Fruit fly (Drosophila melanogaster) whole organism, embryonic: ENCODE measurements around the gene CG13631.

ENCODE experiments used
- Ada2b ChIP-seq: fragments of 200-800 bp; sonication (Bioruptor generic); IDR thresholded peaks from 2 replicates; pipeline ENCODE4 v1.3.6; 2022; ENCODE audit warnings: missing biosample characterization, missing genetic modification characterization
- CG11723 ChIP-seq: fragments of 200-800 bp; sonication (Bioruptor generic); optimal IDR thresholded peaks from 2 replicates; lab custom pipeline; 2017; ENCODE audit warnings: missing biosample characterization, mild to moderate bottlenecking, missing genetic modification characterization
- CG12744 ChIP-seq: fragments of 200-800 bp; sonication (Bioruptor generic); optimal IDR thresholded peaks from 2 replicates; lab custom pipeline; 2016; ENCODE audit warnings: missing biosample characterization, missing genetic modification characterization
- CG14860 ChIP-seq: fragments of 200-800 bp; sonication (Bioruptor generic); IDR thresholded peaks from 3 replicates; pipeline ENCODE4 v1.3.6; 2022; ENCODE audit warnings: missing biosample characterization, missing genetic modification characterization; ENCODE audit not compliant: partially characterized antibody
- CG15696 ChIP-seq: fragments of 200-800 bp; sonication (Bioruptor generic); optimal IDR thresholded peaks from 2 replicates; lab custom pipeline; 2019; ENCODE audit warnings: missing biosample characterization, mild to moderate bottlenecking, missing genetic modification characterization, moderate library complexity
- CG1792 ChIP-seq: fragments of 200-800 bp; sonication (Bioruptor generic); optimal IDR thresholded peaks from 2 replicates; lab custom pipeline; 2016; ENCODE audit warnings: missing biosample characterization, missing genetic modification characterization
- CG1832 ChIP-seq: fragments of 200-800 bp; sonication (Bioruptor generic); optimal IDR thresholded peaks from 2 replicates; lab custom pipeline; 2017; ENCODE audit warnings: missing biosample characterization, mild to moderate bottlenecking, missing genetic modification characterization, inconsistent platforms
- CG31365 ChIP-seq: fragments of 200-800 bp; sonication (Bioruptor generic); optimal IDR thresholded peaks from 2 replicates; lab custom pipeline; 2018; ENCODE audit warnings: missing biosample characterization, mild to moderate bottlenecking, missing genetic modification characterization
- CG31388 ChIP-seq: fragments of 200-800 bp; sonication (Bioruptor generic); optimal IDR thresholded peaks from 2 replicates; lab custom pipeline; 2016; ENCODE audit warnings: missing biosample characterization, missing genetic modification characterization
- CG43689 ChIP-seq: fragments of 200-800 bp; sonication (Bioruptor generic); IDR thresholded peaks from 2 replicates; pipeline ENCODE4 v1.3.6; 2022; ENCODE audit warnings: missing biosample characterization, missing genetic modification characterization
- CG4617 ChIP-seq: fragments of 200-800 bp; sonication (Bioruptor generic); optimal IDR thresholded peaks from 3 replicates; lab custom pipeline; 2016; ENCODE audit warnings: missing biosample characterization, missing genetic modification characterization, borderline replicate concordance
- CG5953 ChIP-seq: fragments of 200-800 bp; sonication (Bioruptor generic); IDR thresholded peaks from 2 replicates; pipeline ENCODE4 v1.3.6; 2022; ENCODE audit warnings: missing biosample characterization, missing genetic modification characterization
- CG6854 ChIP-seq: fragments of 200-800 bp; sonication (Bioruptor generic); optimal IDR thresholded peaks from 3 replicates; lab custom pipeline; 2017; ENCODE audit warnings: missing biosample characterization, mild to moderate bottlenecking, missing genetic modification characterization
- CG7987 ChIP-seq: fragments of 200-800 bp; sonication (Bioruptor generic); optimal IDR thresholded peaks from 2 replicates; lab custom pipeline; 2018; ENCODE audit warnings: missing biosample characterization, mild to moderate bottlenecking, missing genetic modification characterization, moderate library complexity
- Camta ChIP-seq: fragments of 200-800 bp; sonication (Bioruptor generic); optimal IDR thresholded peaks from 2 replicates; lab custom pipeline; 2016; ENCODE audit warnings: missing biosample characterization, missing genetic modification characterization
- Chrac-16 ChIP-seq: fragments of 200-800 bp; sonication (Bioruptor generic); optimal IDR thresholded peaks from 3 replicates; lab custom pipeline; 2016; ENCODE audit warnings: missing biosample characterization, missing genetic modification characterization
- D19B ChIP-seq: fragments of 200-800 bp; sonication (Bioruptor generic); optimal IDR thresholded peaks from 2 replicates; lab custom pipeline; 2017; ENCODE audit warnings: missing biosample characterization, mild to moderate bottlenecking, missing genetic modification characterization
- Deaf1 ChIP-seq: fragments of 200-800 bp; optimal IDR thresholded peaks from 3 replicates; lab custom pipeline; 2019; ENCODE audit warnings: missing biosample characterization, mild to moderate bottlenecking, missing genetic modification characterization, moderate library complexity
- Ets65A ChIP-seq: fragments of 200-800 bp; sonication (Bioruptor generic); peaks from one replicate; lab custom pipeline; 2016; ENCODE audit warnings: missing biosample characterization, missing genetic modification characterization
- Gug ChIP-seq: fragments of 200-800 bp; sonication (Bioruptor generic); IDR thresholded peaks from 4 replicates; pipeline ENCODE4 v1.3.6; 2022; ENCODE audit warnings: missing biosample characterization, missing genetic modification characterization
- HLH54F ChIP-seq: fragments of 200-800 bp; sonication (Bioruptor generic); optimal IDR thresholded peaks from 3 replicates; lab custom pipeline; 2016; ENCODE audit warnings: missing biosample characterization, missing genetic modification characterization
- Hr3 ChIP-seq: fragments of 200-800 bp; sonication (Bioruptor generic); optimal IDR thresholded peaks from 3 replicates; lab custom pipeline; 2016; ENCODE audit warnings: missing biosample characterization, missing genetic modification characterization
- Meics ChIP-seq: fragments of 200-800 bp; sonication (Bioruptor generic); optimal IDR thresholded peaks from 2 replicates; lab custom pipeline; 2017; ENCODE audit warnings: missing biosample characterization, mild to moderate bottlenecking, missing genetic modification characterization
- Ssrp ChIP-seq: fragments of 200-800 bp; sonication (Bioruptor generic); optimal IDR thresholded peaks from 2 replicates; lab custom pipeline; 2018; ENCODE audit warnings: missing biosample characterization, mild to moderate bottlenecking, missing genetic modification characterization, moderate library complexity
- Xrp1 ChIP-seq: fragments of 200-800 bp; sonication (Bioruptor generic); IDR thresholded peaks from 2 replicates; pipeline ENCODE4 v1.3.6; 2022; ENCODE audit warnings: missing biosample characterization, missing genetic modification characterization
- al ChIP-seq: fragments of 200-800 bp; sonication (Bioruptor generic); IDR thresholded peaks from 2 replicates; pipeline ENCODE4 v1.3.6; 2022; ENCODE audit warnings: missing biosample characterization, missing genetic modification characterization
- bbx ChIP-seq: fragments of 200-800 bp; sonication (Bioruptor generic); IDR thresholded peaks from 2 replicates; pipeline ENCODE4 v1.3.6; 2022; ENCODE audit warnings: missing biosample characterization, missing genetic modification characterization; ENCODE audit not compliant: partially characterized antibody
- bcd ChIP-seq: fragments of 200-800 bp; sonication (Bioruptor generic); optimal IDR thresholded peaks from 2 replicates; lab custom pipeline; 2017; ENCODE audit warnings: missing biosample characterization, mild to moderate bottlenecking, missing genetic modification characterization
- bsh ChIP-seq, 2 experiments: fragments of 200-800 bp; sonication (Bioruptor generic); optimal IDR thresholded peaks; 2 replicates each; lab custom pipeline; 2017 to 2018; ENCODE audit warnings: mild to moderate bottlenecking in 2 of 2, missing biosample characterization in 2 of 2, missing genetic modification characterization in 2 of 2, moderate library complexity in 1 of 2
- chinmo ChIP-seq: fragments of 200-800 bp; sonication (Bioruptor generic); IDR thresholded peaks from 4 replicates; pipeline ENCODE4 v1.3.6; 2022; ENCODE audit warnings: missing biosample characterization, missing genetic modification characterization; ENCODE audit not compliant: partially characterized antibody
- dati ChIP-seq: fragments of 200-800 bp; sonication (Bioruptor generic); IDR thresholded peaks from 2 replicates; pipeline ENCODE4 v1.3.6; 2022; ENCODE audit warnings: missing biosample characterization, missing genetic modification characterization
- dmrt11E ChIP-seq: fragments of 200-800 bp; sonication (Bioruptor generic); optimal IDR thresholded peaks from 3 replicates; lab custom pipeline; 2018; ENCODE audit warnings: missing biosample characterization, mild to moderate bottlenecking, missing genetic modification characterization, moderate library complexity
- dpn ChIP-seq, 2 experiments: fragments of 200-800 bp; sonication (Bioruptor generic); optimal IDR thresholded peaks; 3 replicates each; lab custom pipeline; 2016; ENCODE audit warnings: missing biosample characterization in 2 of 2, missing genetic modification characterization in 2 of 2
- emc ChIP-seq: fragments of 200-800 bp; sonication (Bioruptor generic); optimal IDR thresholded peaks from 2 replicates; lab custom pipeline; 2016; ENCODE audit warnings: missing biosample characterization, missing genetic modification characterization
- eyg ChIP-seq: fragments of 200-800 bp; sonication (Bioruptor generic); optimal IDR thresholded peaks from 3 replicates; lab custom pipeline; 2016; ENCODE audit warnings: missing biosample characterization, missing genetic modification characterization
- gfzf ChIP-seq: fragments of 200-800 bp; sonication (Bioruptor generic); optimal IDR thresholded peaks from 2 replicates; lab custom pipeline; 2016; ENCODE audit warnings: missing biosample characterization, mild to moderate bottlenecking, missing genetic modification characterization, moderate library complexity
- gro ChIP-seq: fragments of 200-800 bp; sonication (Bioruptor generic); optimal IDR thresholded peaks from 2 replicates; lab custom pipeline; 2016; ENCODE audit warnings: missing biosample characterization, missing genetic modification characterization
- gt ChIP-seq: fragments of 200-800 bp; sonication (Bioruptor generic); IDR thresholded peaks from 2 replicates; pipeline ENCODE4 v1.3.6; 2022; ENCODE audit warnings: missing biosample characterization, missing genetic modification characterization
- hkb ChIP-seq, 2 experiments: fragments of 200-800 bp in 1 of 2; fragments of >200 bp in 1 of 2; sonication (Bioruptor generic) in 1 of 2; IDR thresholded peaks in 1 of 2; optimal IDR thresholded peaks in 1 of 2; 2 replicates each; pipeline versions ENCODE4 v1.3.6 to Lab custom; 2017 to 2022; ENCODE audit warnings: missing biosample characterization in 1 of 2, missing genetic modification characterization in 1 of 2
- knrl ChIP-seq: fragments of 200-800 bp; sonication (Bioruptor generic); IDR thresholded peaks from 3 replicates; pipeline ENCODE4 v1.3.6; 2022; ENCODE audit warnings: missing biosample characterization, missing genetic modification characterization; ENCODE audit not compliant: partially characterized antibody
- lab ChIP-seq: fragments of 200-800 bp; sonication (Bioruptor generic); optimal IDR thresholded peaks from 3 replicates; lab custom pipeline; 2017; ENCODE audit warnings: missing biosample characterization, missing genetic modification characterization, mild to moderate bottlenecking, moderate library complexity, missing genetic modification reagents
- lola ChIP-seq, 3 experiments: fragments of >200 bp in 2 of 3; fragments of 200-800 bp in 1 of 3; sonication (Bioruptor generic) in 1 of 3; optimal IDR thresholded peaks; 2 replicates each; lab custom pipeline; 2017 to 2019; ENCODE audit warnings: missing biosample characterization in 3 of 3, missing genetic modification characterization in 3 of 3, mild to moderate bottlenecking in 1 of 3, moderate library complexity in 1 of 3
- mam ChIP-seq: fragments of 200-800 bp; sonication (Bioruptor generic); optimal IDR thresholded peaks from 3 replicates; lab custom pipeline; 2016; ENCODE audit warnings: missing biosample characterization, missing genetic modification characterization
- nau ChIP-seq: fragments of 200-800 bp; sonication (Bioruptor generic); optimal IDR thresholded peaks from 3 replicates; lab custom pipeline; 2017; ENCODE audit warnings: missing biosample characterization, mild to moderate bottlenecking, missing genetic modification characterization, missing genetic modification reagents
- peb ChIP-seq: fragments of 200-800 bp; sonication (Bioruptor generic); IDR thresholded peaks from 2 replicates; pipeline ENCODE4 v1.3.6; 2022; ENCODE audit warnings: missing biosample characterization, missing genetic modification characterization
- sug ChIP-seq: fragments of 200-800 bp; optimal IDR thresholded peaks from 2 replicates; lab custom pipeline; 2019; ENCODE audit warnings: missing biosample characterization, mild to moderate bottlenecking, missing genetic modification characterization, moderate library complexity
- ttk ChIP-seq: fragments of 200-800 bp; sonication (Bioruptor generic); IDR thresholded peaks from 2 replicates; pipeline ENCODE4 v2.1.2; 2022; ENCODE audit warnings: missing biosample characterization, missing genetic modification characterization
- wor ChIP-seq: fragments of 200-800 bp; sonication (Bioruptor generic); IDR thresholded peaks from 2 replicates; pipeline ENCODE4 v1.3.6; 2022; ENCODE audit warnings: missing biosample characterization, missing genetic modification characterization

Gene CG13631

dm6 chr3R:24810844-24811625 lies 41.9 kb downstream of the CG13631 start (continued):
- TF ChIP-seq hkb (optimal IDR thresholded peaks at IDR 0.05; lab: Kevin White, UChicago) (no peak), hkb (GFP tag; IDR thresholded peaks at IDR 0.05; lab: Robert Waterston, UW) (peak; percentile 92), CG4617 (GFP tag; lab: Kevin White, UChicago) (peak; percentile 36), CG1832 (GFP tag; lab: Kevin White, UChicago) (no peak), bbx (GFP tag; lab: Robert Waterston, UW) (no peak), mam (GFP tag; lab: Kevin White, UChicago) (peak; percentile 90), Xrp1 (peak; percentile 90), CG7987 (GFP tag; lab: Kevin White, UChicago) (peak; percentile 82), Camta (peak; percentile 78), eyg (GFP tag; lab: Kevin White, UChicago) (peak; percentile 64), sug (tag; lab: Kevin White, UChicago) (peak; percentile 76), gro (GFP tag; lab: Kevin White, UChicago) (peak; percentile 91), ttk (GFP tag; lab: Robert Waterston, UW) (peak; percentile 77), Chrac-16 (GFP tag; lab: Kevin White, UChicago) (peak; percentile 78), D19B (GFP tag; lab: Kevin White, UChicago) (peak; percentile 73), nau (GFP tag; lab: Kevin White, UChicago) (peak; percentile 76), peb (GFP tag; lab: Robert Waterston, UW) (peak; percentile 75), emc (peak; percentile 83), Hr3 (peak; percentile 87), gfzf (no peak), CG11723 (GFP tag; lab: Kevin White, UChicago) (peak; percentile 81), CG12744 (GFP tag; lab: Kevin White, UChicago) (peak; percentile 82), dpn (GFP tag; optimal IDR thresholded peaks at IDR 0.05; lab: Kevin White, UChicago) (peak; percentile 84 to 93), HLH54F (GFP tag; lab: Kevin White, UChicago) (peak; percentile 92), lab (GFP tag; lab: Kevin White, UChicago) (peak; percentile 95), bcd (GFP tag; lab: Kevin White, UChicago) (peak; percentile 82), CG14860 (GFP tag; lab: Robert Waterston, UW) (no peak), Ets65A (GFP tag; lab: Kevin White, UChicago) (peak; percentile 97), Gug (GFP tag; lab: Robert Waterston, UW) (peak; percentile 90), CG6854 (GFP tag; lab: Kevin White, UChicago) (peak; percentile 77), CG31365 (tag; lab: Kevin White, UChicago) (peak; percentile 74), bsh (GFP tag; optimal IDR thresholded peaks at IDR 0.05; lab: Kevin White, UChicago) (peak; percentile 84 to 90), knrl (GFP tag; lab: Robert Waterston, UW) (no peak), Meics (GFP tag; lab: Kevin White, UChicago) (peak; percentile 89), Ssrp (peak; percentile 79), dati (GFP tag; lab: Robert Waterston, UW) (peak; percentile 65), wor (GFP tag; lab: Robert Waterston, UW) (peak; percentile 74), Deaf1 (tag; lab: Kevin White, UChicago) (no peak), CG15696 (tag; lab: Kevin White, UChicago) (peak; percentile 30), al (GFP tag; lab: Robert Waterston, UW) (peak; percentile 87), CG43689 (GFP tag; lab: Robert Waterston, UW) (peak; percentile 81), gt (GFP tag; lab: Robert Waterston, UW) (no peak), CG1792 (peak; percentile 81), Ada2b (GFP tag; lab: Robert Waterston, UW) (peak; percentile 90), dmrt11E (tag; lab: Kevin White, UChicago) (peak; percentile 40), CG31388 (GFP tag; lab: Kevin White, UChicago) (peak; percentile 28), CG5953 (peak; percentile 91), chinmo (GFP tag; lab: Robert Waterston, UW) (no peak), lola (GFP tag; optimal IDR thresholded peaks at IDR 0.05; lab: Kevin White, UChicago) (peak in 1 of 3 experiments; percentile 38)
